Fruit fly (Drosophila melanogaster) whole organism, prepupa: ENCODE results near the gene CG13024.

Experiments used
- CG15336 ChIP-seq: fragments of 200-800 bp; sonication (Bioruptor generic); IDR thresholded peaks from 2 replicates; pipeline ENCODE4 v1.3.6; 2022; ENCODE audit warnings: missing biosample characterization, missing genetic modification characterization
- CG32006 ChIP-seq: fragments of 200-800 bp; sonication (Bioruptor generic); optimal IDR thresholded peaks from 3 replicates; lab custom pipeline; 2017; ENCODE audit warnings: missing biosample characterization, mild to moderate bottlenecking, missing genetic modification characterization
- CG6854 ChIP-seq: fragments of 200-800 bp; sonication (Bioruptor generic); optimal IDR thresholded peaks from 2 replicates; lab custom pipeline; 2017; ENCODE audit warnings: missing biosample characterization, mild to moderate bottlenecking, missing genetic modification characterization
- Lpt ChIP-seq: fragments of 200-800 bp; sonication (Bioruptor generic); optimal IDR thresholded peaks from 3 replicates; lab custom pipeline; 2016; ENCODE audit warnings: missing biosample characterization, missing genetic modification characterization

dm6 chr3L:16851566-16851965, 22.7 kb upstream of the CG13024 start:
- TF ChIP-seq CG32006 (GFP tag; lab: Kevin White, UChicago) (no peak), CG6854 (GFP tag; lab: Kevin White, UChicago) (no peak), CG15336 (GFP tag; lab: Robert Waterston, UW) (no peak), Lpt (GFP tag; lab: Kevin White, UChicago) (no peak)
